Worm (Caenorhabditis elegans) whole organism, L4/young adult: ENCODE measurements around the gene tbc-16.

Source experiments
- W03F9.2 ChIP-seq: fragments of 150-350 bp; optimal IDR thresholded peaks from 2 replicates; lab custom pipeline; 2014; ENCODE audit warnings: missing biosample characterization, missing genetic modification characterization
- him-1 ChIP-seq: sonication (generic microtip); optimal IDR thresholded peaks from 2 replicates; lab custom pipeline; 2016; ENCODE audit warnings: missing genotype, missing genetic modification reagents, missing genetic modification characterization, missing compliant biosample characterization

- TF ChIP-seq him-1 (tag; lab: Kevin White, UChicago) (no peak), W03F9.2 (tag; lab: Kevin White, UChicago) (no peak)
Observed at ce11 chrX:5944488-5944887, 47.4 kb downstream of the tbc-16 start, which contains the start of gene acs-17.
